Worm (Caenorhabditis elegans) whole organism, L2 larva: ENCODE results near the gene R193.2.

Experiments used
- C34F6.9 ChIP-seq: fragments of 150-350 bp; optimal IDR thresholded peaks from 2 replicates; lab custom pipeline; 2014; ENCODE audit warnings: missing biosample characterization, missing genetic modification characterization
- R02D3.7 ChIP-seq: fragments of 150-350 bp; optimal IDR thresholded peaks from 2 replicates; lab custom pipeline; 2014; ENCODE audit warnings: missing biosample characterization, missing genetic modification characterization
- ZK546.5 ChIP-seq: sonication (generic microtip); optimal IDR thresholded peaks from 2 replicates; lab custom pipeline; 2017; ENCODE audit warnings: missing biosample characterization, missing genetic modification characterization
- alr-1 ChIP-seq: fragments of 150-350 bp; optimal IDR thresholded peaks from 2 replicates; lab custom pipeline; 2014; ENCODE audit warnings: missing biosample characterization, missing genetic modification characterization
- aly-2 ChIP-seq: fragments of 150-350 bp; optimal IDR thresholded peaks from 2 replicates; lab custom pipeline; 2014; ENCODE audit warnings: missing biosample characterization, missing genetic modification characterization
- ama-1 ChIP-seq: fragments of 150-350 bp; optimal IDR thresholded peaks from 2 replicates; lab custom pipeline; 2018; ENCODE audit warnings: inconsistent platforms
- blmp-1 ChIP-seq: sonication (generic microtip); optimal IDR thresholded peaks from 2 replicates; lab custom pipeline; 2017; ENCODE audit warnings: missing genetic modification characterization, mild to moderate bottlenecking, missing compliant biosample characterization, antibody characterized with exemption, moderate library complexity; ENCODE audit not compliant: insufficient read depth
- ceh-82 ChIP-seq: fragments of 150-350 bp; optimal IDR thresholded peaks from 2 replicates; lab custom pipeline; 2014; ENCODE audit warnings: missing biosample characterization, missing genetic modification characterization
- crh-2 ChIP-seq: sonication (generic microtip); optimal IDR thresholded peaks from 2 replicates; lab custom pipeline; 2017; ENCODE audit warnings: missing biosample characterization, missing genetic modification characterization
- dmd-4 ChIP-seq: sonication (generic microtip); optimal IDR thresholded peaks from 2 replicates; lab custom pipeline; 2017; ENCODE audit warnings: missing biosample characterization, missing genetic modification characterization
- egl-27 ChIP-seq: sonication (generic microtip); optimal IDR thresholded peaks from 3 replicates; lab custom pipeline; 2017; ENCODE audit warnings: missing biosample characterization, missing genetic modification reagents, missing genetic modification characterization
- elt-3 ChIP-seq: sonication (generic microtip); optimal IDR thresholded peaks from 2 replicates; lab custom pipeline; 2017; ENCODE audit warnings: missing biosample characterization, missing genetic modification characterization
- fos-1 ChIP-seq: fragments of 150-350 bp; optimal IDR thresholded peaks from 2 replicates; lab custom pipeline; 2014; ENCODE audit warnings: missing biosample characterization, missing genetic modification characterization
- gmeb-1 ChIP-seq: fragments of 150-350 bp; optimal IDR thresholded peaks from 2 replicates; lab custom pipeline; 2014; ENCODE audit warnings: missing biosample characterization, missing genetic modification characterization
- lin-11 ChIP-seq: fragments of 150-350 bp; sonication (generic microtip); optimal IDR thresholded peaks from 2 replicates; lab custom pipeline; 2014; ENCODE audit warnings: missing biosample characterization, missing genetic modification characterization, inconsistent platforms, mixed read lengths
- lin-13 ChIP-seq: fragments of 150-350 bp; optimal IDR thresholded peaks from 2 replicates; lab custom pipeline; 2014; ENCODE audit warnings: missing biosample characterization, missing genetic modification reagents, missing genetic modification characterization
- lin-39 ChIP-seq: fragments of 150-350 bp; optimal IDR thresholded peaks from 2 replicates; lab custom pipeline; 2014; ENCODE audit warnings: missing biosample characterization, missing genetic modification reagents, missing genetic modification characterization
- lsy-2 ChIP-seq, 2 experiments: fragments of 150-350 bp in 1 of 2; sonication (generic microtip) in 1 of 2; optimal IDR thresholded peaks; 2 replicates each; lab custom pipeline; 2014 to 2017; ENCODE audit warnings: missing biosample characterization in 2 of 2, missing genetic modification characterization in 2 of 2
- mab-5 ChIP-seq: fragments of 150-350 bp; optimal IDR thresholded peaks from 2 replicates; lab custom pipeline; 2014; ENCODE audit warnings: missing biosample characterization, missing genetic modification characterization
- mbf-1 ChIP-seq: sonication (generic microtip); optimal IDR thresholded peaks from 2 replicates; lab custom pipeline; 2017; ENCODE audit warnings: missing biosample characterization, missing genetic modification characterization
- mdl-1 ChIP-seq, 2 experiments: fragments of 150-350 bp in 1 of 2; sonication (generic microtip) in 1 of 2; optimal IDR thresholded peaks; 2 replicates each; lab custom pipeline; 2017; ENCODE audit warnings: missing biosample characterization in 2 of 2, missing genetic modification characterization in 2 of 2
- nhr-10 ChIP-seq: sonication (generic microtip); optimal IDR thresholded peaks from 2 replicates; lab custom pipeline; 2017; ENCODE audit warnings: missing biosample characterization, missing genetic modification characterization
- nhr-129 ChIP-seq: fragments of 150-350 bp; optimal IDR thresholded peaks from 2 replicates; lab custom pipeline; 2014; ENCODE audit warnings: missing biosample characterization, missing genetic modification characterization
- nhr-21 ChIP-seq: fragments of 150-350 bp; optimal IDR thresholded peaks from 2 replicates; lab custom pipeline; 2014; ENCODE audit warnings: missing biosample characterization, missing genetic modification characterization
- nhr-237 ChIP-seq: fragments of 150-350 bp; optimal IDR thresholded peaks from 2 replicates; lab custom pipeline; 2014; ENCODE audit warnings: missing biosample characterization, missing genetic modification characterization
- nhr-25 ChIP-seq: fragments of 150-350 bp; sonication (generic microtip); optimal IDR thresholded peaks from 3 replicates; lab custom pipeline; 2014; ENCODE audit warnings: missing biosample characterization, missing genetic modification characterization
- nhr-6 ChIP-seq: fragments of 150-350 bp; optimal IDR thresholded peaks from 2 replicates; lab custom pipeline; 2014; ENCODE audit warnings: missing biosample characterization, missing genetic modification characterization
- nhr-77 ChIP-seq: fragments of 150-350 bp; optimal IDR thresholded peaks from 2 replicates; lab custom pipeline; 2014; ENCODE audit warnings: missing biosample characterization, missing genetic modification characterization
- peb-1 ChIP-seq: fragments of 150-350 bp; optimal IDR thresholded peaks from 2 replicates; lab custom pipeline; 2014; ENCODE audit warnings: missing biosample characterization, missing genetic modification characterization
- sem-4 ChIP-seq: fragments of 150-350 bp; optimal IDR thresholded peaks from 2 replicates; lab custom pipeline; 2014; ENCODE audit warnings: missing biosample characterization, missing genetic modification reagents, missing genetic modification characterization
- skn-1 ChIP-seq: sonication (generic microtip); optimal IDR thresholded peaks from 2 replicates; lab custom pipeline; 2017; ENCODE audit warnings: missing biosample characterization, missing genetic modification characterization
- sma-3 ChIP-seq: sonication (generic microtip); optimal IDR thresholded peaks from 2 replicates; lab custom pipeline; 2016; ENCODE audit warnings: missing genetic modification reagents, missing genetic modification characterization, missing compliant biosample characterization
- snpc-4 ChIP-seq: fragments of 150-350 bp; optimal IDR thresholded peaks from 2 replicates; lab custom pipeline; 2014; ENCODE audit warnings: missing biosample characterization, missing genetic modification characterization
- unc-39 ChIP-seq: fragments of 150-350 bp; optimal IDR thresholded peaks from 2 replicates; lab custom pipeline; 2014; ENCODE audit warnings: missing biosample characterization, missing genetic modification characterization
- unc-55 ChIP-seq: fragments of 150-350 bp; sonication (generic microtip); optimal IDR thresholded peaks from 3 replicates; lab custom pipeline; 2014; ENCODE audit warnings: missing biosample characterization, missing genetic modification reagents, missing genetic modification characterization
- unc-62 ChIP-seq: fragments of 150-350 bp; optimal IDR thresholded peaks from 2 replicates; lab custom pipeline; 2014; ENCODE audit warnings: missing biosample characterization, missing genetic modification reagents, missing genetic modification characterization
- ztf-11 ChIP-seq: sonication (generic microtip); optimal IDR thresholded peaks from 2 replicates; lab custom pipeline; 2017; ENCODE audit warnings: missing biosample characterization, missing genetic modification characterization
- ztf-4 ChIP-seq: fragments of 150-350 bp; optimal IDR thresholded peaks from 2 replicates; lab custom pipeline; 2014; ENCODE audit warnings: missing biosample characterization, missing genetic modification characterization

The R193.2 gene

DNA sequence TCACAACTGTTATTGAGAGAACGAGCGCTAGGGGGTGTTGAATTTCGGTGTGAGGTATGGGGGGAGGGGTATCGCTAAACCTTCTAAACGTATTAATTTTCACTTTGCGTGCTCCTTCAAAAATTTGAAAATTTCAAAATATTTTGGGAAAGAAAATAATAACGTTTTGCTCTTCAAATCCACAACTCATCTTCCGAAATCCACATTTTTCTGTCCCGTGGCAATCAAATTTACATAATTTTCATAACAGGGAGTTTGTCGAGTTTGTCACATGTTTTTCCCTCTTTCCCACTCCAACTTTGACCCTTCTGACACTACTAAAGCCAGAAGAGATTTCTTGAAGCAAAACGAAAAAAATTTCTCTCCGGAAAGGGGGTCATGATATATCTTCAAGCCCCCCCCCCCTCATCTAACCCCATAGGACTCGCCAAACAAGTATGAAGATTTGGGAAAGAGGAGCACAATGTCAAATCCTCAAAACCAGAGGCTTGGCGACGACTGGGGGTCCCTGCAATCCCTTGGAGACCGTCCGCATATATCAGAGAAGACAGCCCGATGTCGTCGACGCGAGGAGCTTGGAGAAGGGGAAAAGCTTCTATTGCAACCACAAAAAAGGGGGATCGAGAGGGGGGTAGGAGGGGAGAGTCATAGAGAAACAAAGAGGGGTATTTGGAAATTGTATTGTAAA, 33.0 kb upstream of the R193.2 start:
- TF ChIP-seq mab-5 (tag; lab: Kevin White, UChicago) (peak; percentile 40), dmd-4 (tag; lab: Kevin White, UChicago) (no peak)
- TF ChIP-seq, all 48 proteins: peak for 1

ce11 chrX:1179984-1180383, 31.6 kb upstream of the R193.2 start, which contains the start of gene hot-8:
Gene hot-8, plus strand, starts transcription at chrX:1180284.
- TF ChIP-seq crh-2 (tag; lab: Kevin White, UChicago), result no peak
- no peak for TF ChIP-seq snpc-4 (tag; lab: Kevin White, UChicago)
- TF ChIP-seq sem-4 (tag; lab: Kevin White, UChicago), result no peak
- no peak for TF ChIP-seq elt-3 (tag; lab: Kevin White, UChicago)
- no peak for TF ChIP-seq blmp-1
- no peak for TF ChIP-seq unc-55 (GFP tag; lab: Kevin White, UChicago)
- TF ChIP-seq nhr-77 (tag; lab: Kevin White, UChicago), result no peak
- no peak for TF ChIP-seq unc-39 (tag; lab: Kevin White, UChicago)
- TF ChIP-seq alr-1 (tag; lab: Kevin White, UChicago), result no peak
- no peak for TF ChIP-seq unc-62 (GFP tag; lab: Kevin White, UChicago)
- TF ChIP-seq sma-3 (GFP tag; lab: Kevin White, UChicago), result no peak
- TF ChIP-seq lsy-2 (tag; optimal IDR thresholded peaks at IDR 0.05; lab: Kevin White, UChicago), result no peak
- no peak for TF ChIP-seq ztf-11 (tag; lab: Kevin White, UChicago)

DNA sequence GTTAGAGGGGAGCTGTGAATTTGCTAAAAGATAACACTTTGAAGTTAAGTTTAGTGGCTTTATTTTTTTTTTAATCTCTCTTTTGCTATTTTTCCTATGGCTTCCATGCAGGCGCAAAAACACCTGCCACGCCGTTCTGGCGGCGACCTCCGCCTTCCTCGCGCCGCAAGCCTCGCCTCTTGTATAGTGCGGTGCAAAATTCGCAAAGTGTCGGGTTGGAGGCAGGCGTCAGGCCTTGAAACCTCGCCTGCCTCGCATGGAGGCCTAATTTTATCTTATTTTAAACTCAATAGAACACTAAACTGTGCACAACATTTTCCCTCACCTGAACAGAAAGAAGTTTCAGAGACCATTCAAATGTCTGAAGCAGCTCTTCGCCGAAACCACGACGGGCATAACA, 23.6 kb upstream of the R193.2 start:
- TF ChIP-seq nhr-6 (tag; lab: Kevin White, UChicago), result no peak
- TF ChIP-seq, all 48 proteins: peak for 0

ce11 chrX:1171617-1172016, 23.2 kb upstream of the R193.2 start:
- TF ChIP-seq nhr-77 (tag; lab: Kevin White, UChicago), result no peak
- no peak for TF ChIP-seq sem-4 (tag; lab: Kevin White, UChicago)
- TF ChIP-seq unc-55 (GFP tag; lab: Kevin White, UChicago), result no peak
- TF ChIP-seq sma-3 (GFP tag; lab: Kevin White, UChicago), result no peak

DNA sequence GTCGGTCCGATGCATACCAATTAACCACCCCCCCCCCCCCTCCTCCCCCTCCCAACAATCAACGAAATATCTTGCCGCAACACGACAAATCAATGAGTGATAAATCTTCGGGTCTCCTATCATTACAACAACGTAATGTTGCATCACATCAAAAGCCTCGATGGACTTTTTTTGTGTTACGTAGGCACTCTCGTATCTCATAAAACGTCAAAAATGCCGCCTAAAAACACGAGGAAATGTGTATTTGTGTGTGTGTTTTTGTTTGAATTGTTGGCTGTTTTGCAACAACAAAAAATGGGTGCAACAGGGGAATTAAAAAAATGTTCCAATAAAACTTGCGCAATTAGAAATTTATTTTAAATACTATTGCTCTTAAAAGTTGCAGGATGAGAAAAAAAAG, 18.8 kb upstream of the R193.2 start:
- peak; percentile 54 for TF ChIP-seq nhr-129 (tag; lab: Kevin White, UChicago)
- no peak for TF ChIP-seq unc-55 (GFP tag; lab: Kevin White, UChicago)
- TF ChIP-seq lin-11 (tag; lab: Kevin White, UChicago), result no peak
- TF ChIP-seq unc-39 (tag; lab: Kevin White, UChicago), result no peak

- TF ChIP-seq ztf-4 (tag; lab: Kevin White, UChicago), result no peak
- no peak for TF ChIP-seq gmeb-1 (tag; lab: Kevin White, UChicago)
- TF ChIP-seq fos-1, result no peak
- no peak for TF ChIP-seq C34F6.9 (tag; lab: Kevin White, UChicago)
- no peak for TF ChIP-seq nhr-25
- TF ChIP-seq R02D3.7 (tag; lab: Kevin White, UChicago), result no peak
- no peak for TF ChIP-seq aly-2 (tag; lab: Kevin White, UChicago)
- TF ChIP-seq crh-2 (tag; lab: Kevin White, UChicago), result no peak
- TF ChIP-seq lin-39 (tag; lab: Kevin White, UChicago), result no peak
- no peak for TF ChIP-seq nhr-21 (tag; lab: Kevin White, UChicago)
- no peak for TF ChIP-seq elt-3 (tag; lab: Kevin White, UChicago)
- no peak for TF ChIP-seq peb-1
- TF ChIP-seq nhr-10, result no peak
- TF ChIP-seq unc-55 (GFP tag; lab: Kevin White, UChicago), result no peak
These were observed 13.6 kb upstream of the R193.2 start, which contains the start of gene tmc-1 for ce11 chrX:1162019-1162418. Gene tmc-1, plus strand, starts transcription at chrX:1162207.

ce11 chrX:1154648-1155047, 6.3 kb upstream of the R193.2 start, which contains the start of gene R193.1:
Gene R193.1, plus strand, starts transcription at chrX:1154948.
- TF ChIP-seq sem-4 (tag; lab: Kevin White, UChicago), result no peak
- no peak for TF ChIP-seq ama-1
- TF ChIP-seq nhr-77 (tag; lab: Kevin White, UChicago), result no peak
- TF ChIP-seq snpc-4 (tag; lab: Kevin White, UChicago), result no peak
- TF ChIP-seq nhr-10, result no peak
- TF ChIP-seq sma-3 (GFP tag; lab: Kevin White, UChicago), result no peak
- TF ChIP-seq fos-1, result no peak
- no peak for TF ChIP-seq nhr-237 (tag; lab: Kevin White, UChicago)
- no peak for TF ChIP-seq egl-27
- TF ChIP-seq lin-39 (tag; lab: Kevin White, UChicago), result no peak
- no peak for TF ChIP-seq lin-13 (GFP tag; lab: Kevin White, UChicago)
- no peak for TF ChIP-seq mbf-1 (tag; lab: Kevin White, UChicago)
- TF ChIP-seq ceh-82 (tag; lab: Kevin White, UChicago), result no peak
- TF ChIP-seq mdl-1 (tag; optimal IDR thresholded peaks at IDR 0.05; lab: Kevin White, UChicago), result no peak
- no peak for TF ChIP-seq R02D3.7 (tag; lab: Kevin White, UChicago)
- no peak for TF ChIP-seq ZK546.5
- TF ChIP-seq skn-1 (tag; lab: Kevin White, UChicago), result no peak
- no peak for TF ChIP-seq C34F6.9 (tag; lab: Kevin White, UChicago)
